Fruit fly (Drosophila melanogaster) whole organism, embryonic: ENCODE measurements around the gene Doc2.

ENCODE experiments used
- Bteb2 ChIP-seq: fragments of 200-800 bp; sonication (Bioruptor generic); optimal IDR thresholded peaks from 2 replicates; lab custom pipeline; 2016; ENCODE audit warnings: missing biosample characterization, missing genetic modification characterization
- CG12391 ChIP-seq: fragments of 200-800 bp; sonication (Bioruptor generic); optimal IDR thresholded peaks from 3 replicates; lab custom pipeline; 2018; ENCODE audit warnings: missing biosample characterization, mild to moderate bottlenecking, missing genetic modification characterization, moderate library complexity
- CG14710 ChIP-seq: fragments of 200-800 bp; sonication (Bioruptor generic); optimal IDR thresholded peaks from 3 replicates; lab custom pipeline; 2019; ENCODE audit warnings: missing biosample characterization, mild to moderate bottlenecking, missing genetic modification characterization, moderate library complexity
- CG15696 ChIP-seq: fragments of 200-800 bp; sonication (Bioruptor generic); optimal IDR thresholded peaks from 2 replicates; lab custom pipeline; 2019; ENCODE audit warnings: missing biosample characterization, mild to moderate bottlenecking, missing genetic modification characterization, moderate library complexity
- CG1647 ChIP-seq: fragments of 200-800 bp; sonication (Bioruptor generic); optimal IDR thresholded peaks from 3 replicates; lab custom pipeline; 2016; ENCODE audit warnings: missing biosample characterization, missing genetic modification characterization
- CG18599 ChIP-seq: fragments of 200-800 bp; sonication (Bioruptor generic); optimal IDR thresholded peaks from 3 replicates; lab custom pipeline; 2017; ENCODE audit warnings: missing biosample characterization, missing genetic modification characterization, mild to moderate bottlenecking, moderate library complexity, missing genetic modification reagents
- CG18764 ChIP-seq: fragments of 200-800 bp; sonication (Bioruptor generic); optimal IDR thresholded peaks from 3 replicates; lab custom pipeline; 2016; ENCODE audit warnings: missing biosample characterization, missing genetic modification characterization
- CG2202 ChIP-seq: fragments of 200-800 bp; sonication (Bioruptor generic); optimal IDR thresholded peaks from 2 replicates; lab custom pipeline; 2018; ENCODE audit warnings: missing biosample characterization, mild to moderate bottlenecking, missing genetic modification characterization
- CG2875 ChIP-seq: fragments of 200-800 bp; sonication (Bioruptor generic); optimal IDR thresholded peaks from 2 replicates; lab custom pipeline; 2017; ENCODE audit warnings: missing biosample characterization, mild to moderate bottlenecking, missing genetic modification characterization, missing genetic modification reagents
- CG3281 ChIP-seq: fragments of 200-800 bp; sonication (Bioruptor generic); optimal IDR thresholded peaks from 3 replicates; lab custom pipeline; 2017; ENCODE audit warnings: missing biosample characterization, mild to moderate bottlenecking, missing genetic modification characterization
- CG33557 ChIP-seq: fragments of 200-800 bp; sonication (Bioruptor generic); optimal IDR thresholded peaks from 2 replicates; lab custom pipeline; 2019; ENCODE audit warnings: missing biosample characterization, mild to moderate bottlenecking, missing genetic modification characterization, moderate library complexity
- CG6654 ChIP-seq: fragments of 200-800 bp; sonication (Bioruptor generic); optimal IDR thresholded peaks from 2 replicates; lab custom pipeline; 2017; ENCODE audit warnings: missing biosample characterization, mild to moderate bottlenecking, missing genetic modification characterization
- CG7271 ChIP-seq: fragments of 200-800 bp; sonication (Bioruptor generic); optimal IDR thresholded peaks from 2 replicates; lab custom pipeline; 2018; ENCODE audit warnings: missing biosample characterization, mild to moderate bottlenecking, missing genetic modification characterization, moderate library complexity
- CG7372 ChIP-seq: fragments of 200-800 bp; sonication (Bioruptor generic); IDR thresholded peaks from 2 replicates; pipeline ENCODE4 v1.3.6; 2022; ENCODE audit warnings: missing biosample characterization, missing genetic modification characterization
- CG9437 ChIP-seq: fragments of 200-800 bp; sonication (Bioruptor generic); optimal IDR thresholded peaks from 2 replicates; lab custom pipeline; 2018; ENCODE audit warnings: missing biosample characterization, mild to moderate bottlenecking, missing genetic modification characterization
- CTCF ChIP-seq: fragments of 200-800 bp; sonication (Bioruptor generic); optimal IDR thresholded peaks from 2 replicates; lab custom pipeline; 2017; ENCODE audit warnings: missing biosample characterization, mild to moderate bottlenecking, missing genetic modification characterization, moderate library complexity
- Fer2 ChIP-seq: fragments of 200-800 bp; sonication (Bioruptor generic); optimal IDR thresholded peaks from 2 replicates; lab custom pipeline; 2018; ENCODE audit warnings: missing biosample characterization, mild to moderate bottlenecking, missing genetic modification characterization, moderate library complexity
- Meics ChIP-seq: fragments of 200-800 bp; sonication (Bioruptor generic); optimal IDR thresholded peaks from 2 replicates; lab custom pipeline; 2017; ENCODE audit warnings: missing biosample characterization, mild to moderate bottlenecking, missing genetic modification characterization
- NfI ChIP-seq: fragments of 200-800 bp; sonication (Bioruptor generic); optimal IDR thresholded peaks from 3 replicates; lab custom pipeline; 2018; ENCODE audit warnings: missing biosample characterization, mild to moderate bottlenecking, missing genetic modification characterization, moderate library complexity
- Pdp1 ChIP-seq, 2 experiments: fragments of 200-800 bp; sonication (Bioruptor generic); optimal IDR thresholded peaks; 3 replicates each; lab custom pipeline; 2016; ENCODE audit warnings: missing biosample characterization in 2 of 2, missing genetic modification characterization in 2 of 2, mild to moderate bottlenecking in 1 of 2, moderate library complexity in 1 of 2
- al ChIP-seq: fragments of 200-800 bp; sonication (Bioruptor generic); IDR thresholded peaks from 2 replicates; pipeline ENCODE4 v1.3.6; 2022; ENCODE audit warnings: missing biosample characterization, missing genetic modification characterization
- ato ChIP-seq: fragments of 200-800 bp; sonication (Bioruptor generic); IDR thresholded peaks from 2 replicates; pipeline ENCODE4 v1.3.6; 2022; ENCODE audit warnings: missing biosample characterization, missing genetic modification characterization; ENCODE audit not compliant: partially characterized antibody
- bab2 ChIP-seq: fragments of 200-800 bp; sonication (Bioruptor generic); optimal IDR thresholded peaks from 2 replicates; lab custom pipeline; 2016; ENCODE audit warnings: missing biosample characterization, missing genetic modification characterization
- bigmax ChIP-seq: fragments of 200-800 bp; sonication (Bioruptor generic); optimal IDR thresholded peaks from 2 replicates; lab custom pipeline; 2018; ENCODE audit warnings: missing biosample characterization, mild to moderate bottlenecking, missing genetic modification characterization
- cad ChIP-seq: fragments of >200 bp; optimal IDR thresholded peaks from 2 replicates; lab custom pipeline; 2017; ENCODE audit warnings: missing biosample characterization, missing genetic modification characterization
- cg ChIP-seq: fragments of 200-800 bp; sonication (Bioruptor generic); optimal IDR thresholded peaks from 3 replicates; lab custom pipeline; 2019; ENCODE audit warnings: missing biosample characterization, mild to moderate bottlenecking, missing genetic modification characterization, moderate library complexity
- chinmo ChIP-seq: fragments of 200-800 bp; sonication (Bioruptor generic); IDR thresholded peaks from 4 replicates; pipeline ENCODE4 v1.3.6; 2022; ENCODE audit warnings: missing biosample characterization, missing genetic modification characterization; ENCODE audit not compliant: partially characterized antibody
- crp ChIP-seq, 2 experiments: fragments of 200-800 bp; sonication (Bioruptor generic); optimal IDR thresholded peaks; 2 replicates in 1 of 2; 3 replicates in 1 of 2; lab custom pipeline; 2017; ENCODE audit warnings: missing biosample characterization in 2 of 2, missing genetic modification characterization in 2 of 2, mild to moderate bottlenecking in 1 of 2, moderate library complexity in 1 of 2
- exex ChIP-seq: fragments of 200-800 bp; sonication (Bioruptor generic); optimal IDR thresholded peaks from 4 replicates; lab custom pipeline; 2018; ENCODE audit warnings: missing biosample characterization, mild to moderate bottlenecking, missing genetic modification characterization, moderate library complexity
- fru ChIP-seq: fragments of >200 bp; optimal IDR thresholded peaks from 2 replicates; lab custom pipeline; 2017
- grau ChIP-seq: fragments of 200-800 bp; optimal IDR thresholded peaks from 3 replicates; lab custom pipeline; 2019; ENCODE audit warnings: missing biosample characterization, mild to moderate bottlenecking, missing genetic modification characterization, moderate library complexity
- hth ChIP-seq: fragments of >200 bp; optimal IDR thresholded peaks from 2 replicates; lab custom pipeline; 2017; ENCODE audit warnings: inconsistent platforms
- inv ChIP-seq: fragments of 200-800 bp; sonication (Bioruptor generic); IDR thresholded peaks from 2 replicates; pipeline ENCODE4 v1.3.6; 2022; ENCODE audit warnings: missing biosample characterization, missing genetic modification characterization; ENCODE audit not compliant: partially characterized antibody
- ranshi ChIP-seq: fragments of 200-800 bp; sonication (Bioruptor generic); IDR thresholded peaks from 2 replicates; pipeline ENCODE4 v1.3.6; 2022; ENCODE audit warnings: missing biosample characterization, missing genetic modification characterization
- sens ChIP-seq: fragments of 200-800 bp; sonication (Bioruptor generic); peaks from one replicate; lab custom pipeline; 2016; ENCODE audit warnings: missing biosample characterization, missing genetic modification characterization
- slou ChIP-seq: fragments of 200-800 bp; sonication (Bioruptor generic); optimal IDR thresholded peaks from 3 replicates; lab custom pipeline; 2016; ENCODE audit warnings: missing biosample characterization, missing genetic modification characterization
- stwl ChIP-seq: fragments of 200-800 bp; sonication (Bioruptor generic); optimal IDR thresholded peaks from 3 replicates; lab custom pipeline; 2018; ENCODE audit warnings: missing biosample characterization, mild to moderate bottlenecking, missing genetic modification characterization, moderate library complexity
- tup ChIP-seq: fragments of 200-800 bp; sonication (Bioruptor generic); optimal IDR thresholded peaks from 2 replicates; lab custom pipeline; 2016; ENCODE audit warnings: missing biosample characterization, mild to moderate bottlenecking, missing genetic modification characterization, moderate library complexity

Doc2 gene

dm6 chr3L:9064976-9065761 lies 46.1 kb upstream of the Doc2 start (continued):
- TF ChIP-seq CG15696 (tag; lab: Kevin White, UChicago), result no peak
- TF ChIP-seq grau (tag; lab: Kevin White, UChicago), result peak; percentile 34
- peak; percentile 2 for TF ChIP-seq Meics
- TF ChIP-seq crp (GFP tag; optimal IDR thresholded peaks at IDR 0.05; lab: Kevin White, UChicago), result no peak
- TF ChIP-seq tup (GFP tag; lab: Kevin White, UChicago), result no peak
- TF ChIP-seq ato (GFP tag; lab: Robert Waterston, UW), result no peak
- TF ChIP-seq CG18764 (GFP tag; lab: Kevin White, UChicago), result no peak
- no peak for TF ChIP-seq fru (lab: Kevin White, UChicago)
- TF ChIP-seq NfI (GFP tag; lab: Kevin White, UChicago), result peak; percentile 2
- no peak for TF ChIP-seq CG3281 (GFP tag; lab: Kevin White, UChicago)

dm6 chr3L:9064207-9064754 lies 45.2 kb upstream of the Doc2 start:
- no peak for TF ChIP-seq CG33557
- no peak for TF ChIP-seq al (GFP tag; lab: Robert Waterston, UW)
- no peak for TF ChIP-seq CG7271 (tag; lab: Kevin White, UChicago)
- TF ChIP-seq CG7372 (GFP tag; lab: Robert Waterston, UW), result peak; percentile 44; the same call in 1 of the 2 replicates
- TF ChIP-seq inv (GFP tag; lab: Robert Waterston, UW), result no peak
- 0 out of 2 replicates have a peak, but pooled peaks have one; percentile 3 for TF ChIP-seq ranshi
- no peak for TF ChIP-seq exex
- TF ChIP-seq CG2202 (tag; lab: Kevin White, UChicago), result no peak
- TF ChIP-seq cg, result no peak
- TF ChIP-seq sens (GFP tag; lab: Kevin White, UChicago), result peak; percentile 12
- peak in 1 of 2 experiments; percentile 75 for TF ChIP-seq Pdp1 (GFP tag; optimal IDR thresholded peaks at IDR 0.05; lab: Kevin White, UChicago)
- TF ChIP-seq Bteb2, result no peak
- TF ChIP-seq cad (GFP tag; lab: Kevin White, UChicago), result peak; percentile 64
- no peak for TF ChIP-seq hth (lab: Kevin White, UChicago)
- 0 out of 4 replicates have a peak, but pooled peaks have one; percentile 40 for TF ChIP-seq chinmo (GFP tag; lab: Robert Waterston, UW)
- peak; percentile 96 for TF ChIP-seq CG6654 (GFP tag; lab: Kevin White, UChicago)
- no peak for TF ChIP-seq bab2 (GFP tag; lab: Kevin White, UChicago)
- no peak for TF ChIP-seq CG9437 (GFP tag; lab: Kevin White, UChicago)
- TF ChIP-seq bigmax, result no peak

dm6 chr3L:9063607-9064006 lies 44.6 kb upstream of the Doc2 start:
- TF ChIP-seq Fer2 (tag; lab: Kevin White, UChicago) (no peak), CG12391 (tag; lab: Kevin White, UChicago) (no peak), CG7372 (GFP tag; lab: Robert Waterston, UW) (no peak), ranshi (0 out of 2 replicates have a peak, but pooled peaks have one; percentile 3), exex (peak; percentile 27), CG2875 (GFP tag; lab: Kevin White, UChicago) (no peak), CG18599 (GFP tag; lab: Kevin White, UChicago) (no peak)

- TF ChIP-seq slou (no peak), exex (no peak), CG14710 (tag; lab: Kevin White, UChicago) (peak; percentile 97), stwl (tag; lab: Kevin White, UChicago) (peak; percentile 20), CG1647 (GFP tag; lab: Kevin White, UChicago) (no peak), CTCF (GFP tag; lab: Kevin White, UChicago) (no peak)
- TF ChIP-seq, all 482 proteins: peak for 2
These were observed 43.8 kb upstream of the Doc2 start for dm6 chr3L:9062816-9063215.
